Worm (Caenorhabditis elegans): ENCODE results near the gene col-162.

- TF ChIP-seq nhr-11 (tag; optimal IDR thresholded peaks at IDR 0.05) (no peak), lin-11 (tag; optimal IDR thresholded peaks at IDR 0.05) (no peak), fkh-10 (GFP tag; optimal IDR thresholded peaks at IDR 0.05) (no peak), K09A11.1 (tag; optimal IDR thresholded peaks at IDR 0.05; ENCODE audit: insufficient read depth) (no peak), C38D4.7 (GFP tag; optimal IDR thresholded peaks at IDR 0.05) (no peak)
Measured at ce11 chrV:13416076-13416475, 25.7 kb upstream of the col-162 start.
